Worm (Caenorhabditis elegans) whole organism, late embryonic: ENCODE results near the gene txbp-3.

ENCODE experiments used
- C38D4.7 ChIP-seq: fragments of 200-800 bp; sonication (Bioruptor generic); optimal IDR thresholded peaks from 2 replicates; lab custom pipeline; 2018; ENCODE audit warnings: mild to moderate bottlenecking, missing genetic modification characterization, moderate library complexity, missing compliant biosample characterization
- F13H6.1 ChIP-seq: sonication (generic microtip); optimal IDR thresholded peaks from 2 replicates; lab custom pipeline; 2016; ENCODE audit warnings: missing genetic modification characterization, missing compliant biosample characterization
- K09A11.1 ChIP-seq: sonication (generic microtip); optimal IDR thresholded peaks from 2 replicates; lab custom pipeline; 2017; ENCODE audit warnings: antibody characterized with exemption, mild to moderate bottlenecking, missing genetic modification characterization, missing compliant biosample characterization; ENCODE audit not compliant: insufficient read depth
- Y22D7AL.16 ChIP-seq: sonication (generic microtip); optimal IDR thresholded peaks from 2 replicates; lab custom pipeline; 2016; ENCODE audit warnings: missing genetic modification characterization, missing compliant biosample characterization
- ceh-18 ChIP-seq: sonication (generic microtip); optimal IDR thresholded peaks from 2 replicates; lab custom pipeline; 2016; ENCODE audit warnings: missing genetic modification characterization, missing compliant biosample characterization
- ceh-19 ChIP-seq: fragments of 200-800 bp; sonication (Bioruptor generic); optimal IDR thresholded peaks from 2 replicates; lab custom pipeline; 2018; ENCODE audit warnings: mild to moderate bottlenecking, missing genetic modification characterization, missing compliant biosample characterization
- ceh-2 ChIP-seq: sonication (generic microtip); optimal IDR thresholded peaks from 2 replicates; lab custom pipeline; 2016; ENCODE audit warnings: missing genotype, missing genetic modification characterization, missing compliant biosample characterization
- ceh-24 ChIP-seq: sonication (generic microtip); optimal IDR thresholded peaks from 2 replicates; lab custom pipeline; 2016; ENCODE audit warnings: mild to moderate bottlenecking, missing genetic modification characterization, missing compliant biosample characterization
- ceh-34 ChIP-seq: sonication (generic microtip); optimal IDR thresholded peaks from 2 replicates; lab custom pipeline; 2016; ENCODE audit warnings: mild to moderate bottlenecking, missing genetic modification characterization, missing compliant biosample characterization
- ceh-45 ChIP-seq: fragments of 200-800 bp; sonication (Bioruptor generic); IDR thresholded peaks from 2 replicates; pipeline ENCODE4 v1.3.6; 2022; ENCODE audit warnings: missing genetic modification reagents, missing genetic modification characterization, missing compliant biosample characterization
- ceh-48 ChIP-seq: sonication (generic microtip); optimal IDR thresholded peaks from 2 replicates; lab custom pipeline; 2016; ENCODE audit warnings: missing genetic modification characterization, inconsistent platforms, missing compliant biosample characterization
- ceh-9 ChIP-seq: sonication (generic microtip); optimal IDR thresholded peaks from 2 replicates; lab custom pipeline; 2016; ENCODE audit warnings: mild to moderate bottlenecking, missing genetic modification characterization, inconsistent platforms, missing compliant biosample characterization
- che-1 ChIP-seq: sonication (generic microtip); optimal IDR thresholded peaks from 2 replicates; lab custom pipeline; 2016; ENCODE audit warnings: mild to moderate bottlenecking, missing genetic modification characterization, missing compliant biosample characterization
- dmd-4 ChIP-seq: sonication (generic microtip); optimal IDR thresholded peaks from 2 replicates; lab custom pipeline; 2016; ENCODE audit warnings: borderline replicate concordance, missing genetic modification characterization, missing compliant biosample characterization
- dve-1 ChIP-seq: sonication (generic microtip); optimal IDR thresholded peaks from 2 replicates; lab custom pipeline; 2017; ENCODE audit warnings: antibody characterized with exemption, mild to moderate bottlenecking, missing genetic modification characterization, missing compliant biosample characterization
- elt-2 ChIP-seq: sonication (generic microtip); optimal IDR thresholded peaks from 2 replicates; lab custom pipeline; 2016; ENCODE audit warnings: missing genetic modification reagents, missing genetic modification characterization, missing compliant biosample characterization
- elt-4 ChIP-seq: sonication (generic microtip); optimal IDR thresholded peaks from 2 replicates; lab custom pipeline; 2016; ENCODE audit warnings: missing genetic modification characterization, missing compliant biosample characterization
- eyg-1 ChIP-seq: sonication (generic microtip); optimal IDR thresholded peaks from 2 replicates; lab custom pipeline; 2016; ENCODE audit warnings: missing genotype, missing genetic modification characterization, missing compliant biosample characterization
- fkh-6 ChIP-seq: sonication (generic microtip); optimal IDR thresholded peaks from 2 replicates; lab custom pipeline; 2016; ENCODE audit warnings: missing genetic modification characterization, missing compliant biosample characterization
- gmeb-2 ChIP-seq: sonication (generic microtip); optimal IDR thresholded peaks from 2 replicates; lab custom pipeline; 2016; ENCODE audit warnings: missing genetic modification characterization, inconsistent platforms, missing compliant biosample characterization
- hlh-30 ChIP-seq: sonication (generic microtip); optimal IDR thresholded peaks from 2 replicates; lab custom pipeline; 2017; ENCODE audit warnings: antibody characterized with exemption, missing genetic modification characterization, missing compliant biosample characterization; ENCODE audit not compliant: insufficient read depth
- hlh-6 ChIP-seq: sonication (generic microtip); optimal IDR thresholded peaks from 2 replicates; lab custom pipeline; 2016; ENCODE audit warnings: missing genotype, missing genetic modification characterization, missing compliant biosample characterization
- hlh-8 ChIP-seq: sonication (generic microtip); optimal IDR thresholded peaks from 2 replicates; lab custom pipeline; 2016; ENCODE audit warnings: missing genotype, missing genetic modification characterization, missing compliant biosample characterization
- lim-6 ChIP-seq: sonication (generic microtip); optimal IDR thresholded peaks from 2 replicates; lab custom pipeline; 2016; ENCODE audit warnings: missing genetic modification characterization, missing compliant biosample characterization
- lin-11 ChIP-seq: fragments of 200-800 bp; sonication (Bioruptor generic); optimal IDR thresholded peaks from 2 replicates; lab custom pipeline; 2018; ENCODE audit warnings: mild to moderate bottlenecking, missing genetic modification characterization, missing compliant biosample characterization
- mec-3 ChIP-seq: sonication (generic microtip); optimal IDR thresholded peaks from 2 replicates; lab custom pipeline; 2016; ENCODE audit warnings: borderline replicate concordance, missing genetic modification characterization, missing compliant biosample characterization
- nfya-1 ChIP-seq: sonication (generic microtip); optimal IDR thresholded peaks from 2 replicates; lab custom pipeline; 2017; ENCODE audit warnings: missing genetic modification characterization, mild to moderate bottlenecking, missing compliant biosample characterization, antibody characterized with exemption, moderate library complexity
- nhr-11 ChIP-seq: fragments of 150-350 bp; optimal IDR thresholded peaks from 2 replicates; lab custom pipeline; 2014; ENCODE audit warnings: missing biosample characterization, missing genetic modification characterization
- pat-9 ChIP-seq: fragments of 200-800 bp; sonication (Bioruptor generic); optimal IDR thresholded peaks from 2 replicates; lab custom pipeline; 2018; ENCODE audit warnings: mild to moderate bottlenecking, missing genetic modification characterization, moderate library complexity, missing compliant biosample characterization
- pqm-1 ChIP-seq: sonication (generic microtip); optimal IDR thresholded peaks from 2 replicates; lab custom pipeline; 2016; ENCODE audit warnings: missing genetic modification characterization, missing compliant biosample characterization
- pros-1 ChIP-seq: fragments of 150-350 bp; optimal IDR thresholded peaks from 2 replicates; lab custom pipeline; 2014; ENCODE audit warnings: missing biosample characterization, missing genetic modification reagents, missing genetic modification characterization
- rnt-1 ChIP-seq: sonication (generic microtip); optimal IDR thresholded peaks from 2 replicates; lab custom pipeline; 2016; ENCODE audit warnings: missing genetic modification characterization, missing compliant biosample characterization
- sox-2 ChIP-seq: fragments of 200-800 bp; sonication (Bioruptor generic); IDR thresholded peaks from 2 replicates; pipeline ENCODE4 v1.3.6; 2022; ENCODE audit warnings: missing genetic modification reagents, missing genetic modification characterization, missing compliant biosample characterization
- sox-4 ChIP-seq: sonication (generic microtip); optimal IDR thresholded peaks from 2 replicates; lab custom pipeline; 2017; ENCODE audit warnings: mild to moderate bottlenecking, missing genetic modification characterization, inconsistent platforms, missing compliant biosample characterization
- tbx-2 ChIP-seq: sonication (generic microtip); optimal IDR thresholded peaks from 2 replicates; lab custom pipeline; 2016; ENCODE audit warnings: missing genetic modification characterization, missing compliant biosample characterization
- tbx-7 ChIP-seq: sonication (generic microtip); optimal IDR thresholded peaks from 2 replicates; lab custom pipeline; 2016; ENCODE audit warnings: missing genotype, missing genetic modification characterization, missing compliant biosample characterization
- ttx-3 ChIP-seq: sonication (generic microtip); optimal IDR thresholded peaks from 2 replicates; lab custom pipeline; 2016; ENCODE audit warnings: missing genetic modification reagents, missing genetic modification characterization, missing compliant biosample characterization
- unc-3 ChIP-seq, 2 experiments: fragments of 200-800 bp in 1 of 2; sonication (Bioruptor generic) in 1 of 2; sonication (generic microtip) in 1 of 2; conservative IDR thresholded peaks in 1 of 2; optimal IDR thresholded peaks in 1 of 2; 2 replicates each; pipeline versions ENCODE4 v1.3.6 to Lab custom; 2016 to 2022; ENCODE audit warnings: missing compliant biosample characterization in 2 of 2, missing genetic modification characterization in 2 of 2, missing genetic modification reagents in 1 of 2
- unc-42 ChIP-seq: sonication (generic microtip); optimal IDR thresholded peaks from 2 replicates; lab custom pipeline; 2016; ENCODE audit warnings: missing genotype, missing genetic modification characterization, missing compliant biosample characterization
- unc-86 ChIP-seq: sonication (generic microtip); optimal IDR thresholded peaks from 2 replicates; lab custom pipeline; 2016; ENCODE audit warnings: missing genetic modification characterization, missing compliant biosample characterization
- zip-5 ChIP-seq: sonication (generic microtip); optimal IDR thresholded peaks from 2 replicates; lab custom pipeline; 2016; ENCODE audit warnings: missing genetic modification characterization, missing compliant biosample characterization

Gene txbp-3

DNA sequence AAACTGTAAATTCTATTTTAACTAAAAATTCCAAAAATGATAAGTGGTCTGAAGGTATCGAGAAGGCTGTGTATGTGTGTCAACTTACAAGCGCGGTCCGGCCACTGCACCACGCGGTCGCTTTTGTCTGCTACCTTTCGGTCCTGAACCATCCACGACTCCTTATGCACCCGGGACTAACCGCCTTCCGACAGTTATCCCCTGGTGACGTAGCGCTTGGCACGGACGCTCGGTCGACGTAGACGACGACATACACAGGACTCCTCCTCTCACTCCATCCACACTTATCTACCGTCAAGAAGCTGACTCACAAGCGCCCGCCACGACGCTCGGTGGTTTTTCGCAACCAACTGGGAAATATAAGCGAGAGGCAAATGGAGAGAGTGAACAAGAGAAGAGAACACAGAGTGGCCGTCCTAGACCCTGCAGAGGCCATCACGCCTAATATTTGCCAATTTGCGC, 15.9 kb downstream of the txbp-3 start (continued):
- peak; percentile 39 for TF ChIP-seq K09A11.1 (tag; lab: Kevin White, UChicago)
- peak; percentile 85 for TF ChIP-seq F13H6.1 (tag; lab: Kevin White, UChicago)
- TF ChIP-seq unc-42 (tag; lab: Kevin White, UChicago): peak; percentile 69
- peak; percentile 90 for TF ChIP-seq ceh-19
- peak; percentile 67 for TF ChIP-seq unc-3 (GFP tag; conservative IDR thresholded peaks at IDR 0.05; lab: Robert Waterston, UW)
- peak; percentile 91 for TF ChIP-seq unc-3 (tag; optimal IDR thresholded peaks at IDR 0.05; lab: Kevin White, UChicago)
- peak; percentile 88 for TF ChIP-seq fkh-6 (tag; lab: Kevin White, UChicago)
- peak; percentile 47 for TF ChIP-seq hlh-30 (tag; lab: Kevin White, UChicago)
- peak; percentile 83 for TF ChIP-seq rnt-1 (tag; lab: Kevin White, UChicago)
- peak; percentile 78 for TF ChIP-seq C38D4.7 (GFP tag; lab: Kevin White, UChicago)
- TF ChIP-seq elt-4 (tag; lab: Kevin White, UChicago): peak; percentile 76
- TF ChIP-seq nfya-1 (tag; lab: Kevin White, UChicago): peak; percentile 72
- TF ChIP-seq eyg-1 (tag; lab: Kevin White, UChicago): peak; percentile 80
- peak; percentile 87 for TF ChIP-seq ceh-24 (tag; lab: Kevin White, UChicago)
- TF ChIP-seq dve-1: peak; percentile 84
- TF ChIP-seq elt-2: peak; percentile 95
- peak; percentile 92 for TF ChIP-seq ceh-18 (tag; lab: Kevin White, UChicago)
- TF ChIP-seq hlh-6 (tag; lab: Kevin White, UChicago): peak; percentile 91
- TF ChIP-seq che-1: peak; percentile 85
- peak; percentile 55 for TF ChIP-seq tbx-7
- TF ChIP-seq dmd-4 (tag; lab: Kevin White, UChicago): peak; percentile 92
- TF ChIP-seq gmeb-2: peak; percentile 67
- peak; percentile 38 for TF ChIP-seq Y22D7AL.16
- TF ChIP-seq sox-4 (tag; lab: Kevin White, UChicago): peak; percentile 75
- peak; percentile 77 for TF ChIP-seq lin-11 (tag; lab: Kevin White, UChicago)
- TF ChIP-seq mec-3: peak; percentile 51
- peak; percentile 54 for TF ChIP-seq zip-5 (tag; lab: Kevin White, UChicago)
- TF ChIP-seq lim-6: peak; percentile 45
- peak; percentile 67 for TF ChIP-seq ceh-48
- TF ChIP-seq pros-1 (tag; lab: Kevin White, UChicago): peak; percentile 24
- TF ChIP-seq tbx-2: peak; percentile 91
- TF ChIP-seq, all 69 proteins: peak for 59; not testable (repeated sequence) for 10

- TF ChIP-seq ceh-34 (tag; lab: Kevin White, UChicago): no peak
- no peak for TF ChIP-seq sox-2
- no peak for TF ChIP-seq hlh-6 (tag; lab: Kevin White, UChicago)
- no peak for TF ChIP-seq nhr-11 (tag; lab: Kevin White, UChicago)
- no peak for TF ChIP-seq ceh-45 (GFP tag; lab: Robert Waterston, UW)
- no peak for TF ChIP-seq rnt-1 (tag; lab: Kevin White, UChicago)
- no peak for TF ChIP-seq dmd-4 (tag; lab: Kevin White, UChicago)
- no peak for TF ChIP-seq pat-9
- no peak for TF ChIP-seq pqm-1 (tag; lab: Kevin White, UChicago)
- no peak for TF ChIP-seq ceh-9 (tag; lab: Kevin White, UChicago)
- TF ChIP-seq hlh-8: no peak
- TF ChIP-seq unc-86: no peak
- TF ChIP-seq lin-11 (tag; lab: Kevin White, UChicago): no peak
- TF ChIP-seq K09A11.1 (tag; lab: Kevin White, UChicago): no peak
- TF ChIP-seq ceh-19: no peak
- TF ChIP-seq hlh-30 (tag; lab: Kevin White, UChicago): no peak
- no peak for TF ChIP-seq F13H6.1 (tag; lab: Kevin White, UChicago)
- TF ChIP-seq ceh-2 (tag; lab: Kevin White, UChicago): no peak
- TF ChIP-seq ttx-3 (tag; lab: Kevin White, UChicago): no peak
- TF ChIP-seq, all 69 proteins: peak for 0
These were observed 16.6 kb downstream of the txbp-3 start, which contains the start of gene klp-6 for ce11 chrIII:5030629-5031028. klp-6 (plus strand) TSS chrIII:5030929.
